Fruit fly (Drosophila melanogaster) whole organism, prepupa: ENCODE measurements around the gene CG13675.
A peak's percentile ranks its signal among the peaks of the same experiment; 100 is the strongest.

Source experiments
- CG10669 ChIP-seq: fragments of 200-800 bp; sonication (Bioruptor generic); optimal IDR thresholded peaks from 3 replicates; lab custom pipeline; 2018; ENCODE audit warnings: missing biosample characterization, mild to moderate bottlenecking, missing genetic modification characterization, moderate library complexity
- CG3032 ChIP-seq: fragments of 200-800 bp; optimal IDR thresholded peaks from 2 replicates; lab custom pipeline; 2019; ENCODE audit warnings: missing biosample characterization, mild to moderate bottlenecking, missing genetic modification characterization, moderate library complexity
- CG6276 ChIP-seq: fragments of 200-800 bp; sonication (Bioruptor generic); optimal IDR thresholded peaks from 2 replicates; lab custom pipeline; 2017; ENCODE audit warnings: missing biosample characterization, mild to moderate bottlenecking, missing genetic modification characterization
- Hr39 ChIP-seq: fragments of 200-800 bp; sonication (Bioruptor generic); optimal IDR thresholded peaks from 2 replicates; lab custom pipeline; 2016; ENCODE audit warnings: missing biosample characterization, missing genetic modification characterization
- Sox102F ChIP-seq: fragments of 200-800 bp; sonication (Bioruptor generic); optimal IDR thresholded peaks from 2 replicates; lab custom pipeline; 2016; ENCODE audit warnings: missing biosample characterization, mild to moderate bottlenecking, missing genetic modification characterization
- pdm3 ChIP-seq: fragments of 200-800 bp; sonication (Bioruptor generic); optimal IDR thresholded peaks from 3 replicates; lab custom pipeline; 2016; ENCODE audit warnings: missing biosample characterization, missing genetic modification characterization

DNA sequence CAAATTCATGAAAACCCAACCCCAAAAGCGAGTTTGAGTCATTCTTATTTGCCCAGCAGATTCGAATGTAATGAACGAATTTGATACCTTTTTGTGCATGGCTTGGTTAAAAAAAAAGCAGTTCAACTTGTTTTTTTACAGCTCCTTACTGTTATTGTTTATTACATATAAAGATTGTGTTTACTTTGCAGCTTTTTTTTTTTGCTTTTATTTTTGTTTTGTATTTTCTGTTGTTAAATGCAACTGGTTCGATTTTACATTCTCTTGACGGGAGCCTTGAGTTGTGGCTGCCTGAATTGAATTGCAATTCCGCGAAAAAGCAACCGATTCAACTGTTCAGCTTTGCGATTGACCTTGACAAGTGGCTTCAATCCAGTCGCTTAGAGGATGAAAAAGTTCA is 10.8 kb downstream of the CG13675 start:
- TF ChIP-seq Sox102F (GFP tag; lab: Kevin White, UChicago): no peak
- TF ChIP-seq pdm3 (GFP tag; lab: Kevin White, UChicago): no peak
- no peak for TF ChIP-seq CG6276 (GFP tag; lab: Kevin White, UChicago)
- TF ChIP-seq CG3032: no peak
- no peak for TF ChIP-seq Hr39 (GFP tag; lab: Kevin White, UChicago)
- TF ChIP-seq CG10669 (GFP tag; lab: Kevin White, UChicago): peak; percentile 9
